Worm (Caenorhabditis elegans) whole organism, early embryonic: ENCODE measurements around the gene F55C9.15.

ENCODE experiments used
- B0310.2 ChIP-seq: sonication (generic microtip); optimal IDR thresholded peaks from 2 replicates; lab custom pipeline; 2016; ENCODE audit warnings: mild to moderate bottlenecking, missing genetic modification characterization, missing compliant biosample characterization
- F13C5.2 ChIP-seq: sonication (generic microtip); optimal IDR thresholded peaks from 2 replicates; lab custom pipeline; 2017; ENCODE audit warnings: mild to moderate bottlenecking, missing genetic modification characterization, inconsistent platforms, missing compliant biosample characterization
- aly-1 ChIP-seq: sonication (generic microtip); optimal IDR thresholded peaks from 2 replicates; lab custom pipeline; 2016; ENCODE audit warnings: missing genetic modification characterization, missing compliant biosample characterization
- ama-1 ChIP-seq: fragments of 150-350 bp; optimal IDR thresholded peaks from 2 replicates; lab custom pipeline; 2014
- ceh-13 ChIP-seq: fragments of 200-800 bp; sonication (Bioruptor generic); optimal IDR thresholded peaks from 2 replicates; lab custom pipeline; 2018; ENCODE audit warnings: mild to moderate bottlenecking, missing genetic modification characterization, missing compliant biosample characterization
- ceh-36 ChIP-seq: sonication (generic microtip); optimal IDR thresholded peaks from 2 replicates; lab custom pipeline; 2016; ENCODE audit warnings: missing genetic modification characterization, inconsistent platforms, missing compliant biosample characterization
- ets-7 ChIP-seq: sonication (generic microtip); optimal IDR thresholded peaks from 2 replicates; lab custom pipeline; 2016; ENCODE audit warnings: missing genotype, missing genetic modification characterization, missing compliant biosample characterization
- flt-1 ChIP-seq: fragments of 200-800 bp; sonication (Bioruptor generic); IDR thresholded peaks from 2 replicates; pipeline ENCODE4 v1.3.6; 2022; ENCODE audit warnings: missing genetic modification characterization, missing compliant biosample characterization
- hmbx-1 ChIP-seq: sonication (generic microtip); optimal IDR thresholded peaks from 2 replicates; lab custom pipeline; 2016; ENCODE audit warnings: mild to moderate bottlenecking, missing genetic modification characterization, missing compliant biosample characterization
- hmg-4 ChIP-seq: fragments of 200-800 bp; sonication (Bioruptor generic); optimal IDR thresholded peaks from 2 replicates; lab custom pipeline; 2018; ENCODE audit warnings: mild to moderate bottlenecking, missing genetic modification characterization, missing compliant biosample characterization
- hnd-1 ChIP-seq: sonication (generic microtip); optimal IDR thresholded peaks from 2 replicates; lab custom pipeline; 2016; ENCODE audit warnings: missing genetic modification characterization, missing compliant biosample characterization
- pes-1 ChIP-seq: fragments of 200-800 bp; sonication (Bioruptor generic); IDR thresholded peaks from 2 replicates; pipeline ENCODE4 v1.3.6; 2022; ENCODE audit warnings: missing genetic modification reagents, missing genetic modification characterization, missing compliant biosample characterization
- scrt-1 ChIP-seq: fragments of 200-800 bp; sonication (Bioruptor generic); IDR thresholded peaks from 2 replicates; pipeline ENCODE4 v1.3.6; 2022; ENCODE audit warnings: missing genetic modification characterization, missing compliant biosample characterization
- sea-1 ChIP-seq: fragments of 200-800 bp; sonication (Bioruptor generic); conservative IDR thresholded peaks from 2 replicates; pipeline ENCODE4 v1.3.6; 2022; ENCODE audit warnings: missing genetic modification characterization, missing compliant biosample characterization
- tbx-11 ChIP-seq: fragments of 200-800 bp; sonication (Bioruptor generic); IDR thresholded peaks from 2 replicates; pipeline ENCODE4 v1.3.6; 2022; ENCODE audit warnings: missing genetic modification characterization, missing compliant biosample characterization
- tbx-37 ChIP-seq: fragments of 200-800 bp; sonication (Bioruptor generic); conservative IDR thresholded peaks from 2 replicates; pipeline ENCODE4 v1.3.6; 2022; ENCODE audit warnings: missing genetic modification reagents, missing genetic modification characterization, missing compliant biosample characterization
- tra-4 ChIP-seq: sonication (generic microtip); optimal IDR thresholded peaks from 2 replicates; lab custom pipeline; 2017; ENCODE audit warnings: missing genetic modification characterization, missing compliant biosample characterization

F55C9.15 gene

ce11 chrV:19262349-19262748 lies 44.5 kb downstream of the F55C9.15 start, which contains the start of gene F21D9.2:
Gene F21D9.2, minus strand, starts transcription at chrV:19262449.
- no peak for TF ChIP-seq ets-7 (tag; lab: Kevin White, UChicago)
- no peak for TF ChIP-seq flt-1
- TF ChIP-seq tbx-37 (GFP tag; lab: Robert Waterston, UW) = no peak
- no peak for TF ChIP-seq aly-1 (tag; lab: Kevin White, UChicago)

ce11 chrV:19260686-19261085 lies 46.1 kb downstream of the F55C9.15 start:
- TF ChIP-seq tbx-37 (GFP tag; lab: Robert Waterston, UW) (no peak), F13C5.2 (tag; lab: Kevin White, UChicago) (no peak), hnd-1 (tag; lab: Kevin White, UChicago) (no peak), ets-7 (tag; lab: Kevin White, UChicago) (no peak), hmg-4 (GFP tag; lab: Kevin White, UChicago) (no peak), ama-1 (lab: Kevin White, UChicago) (no peak), ceh-36 (tag; lab: Kevin White, UChicago) (no peak), pes-1 (GFP tag; lab: Robert Waterston, UW) (no peak), flt-1 (no peak), tbx-11 (GFP tag; lab: Robert Waterston, UW) (no peak), sea-1 (GFP tag; lab: Robert Waterston, UW) (no peak), hmbx-1 (no peak), tra-4 (tag; lab: Kevin White, UChicago) (no peak)

- TF ChIP-seq hnd-1 (tag; lab: Kevin White, UChicago) = no peak
- TF ChIP-seq hmg-4 (GFP tag; lab: Kevin White, UChicago) = no peak
- TF ChIP-seq ets-7 (tag; lab: Kevin White, UChicago) = no peak
- no peak for TF ChIP-seq tbx-37 (GFP tag; lab: Robert Waterston, UW)
- no peak for TF ChIP-seq tra-4 (tag; lab: Kevin White, UChicago)
- TF ChIP-seq F13C5.2 (tag; lab: Kevin White, UChicago) = no peak
- no peak for TF ChIP-seq scrt-1 (GFP tag; lab: Robert Waterston, UW)
- TF ChIP-seq aly-1 (tag; lab: Kevin White, UChicago) = no peak
Measured at ce11 chrV:19259403-19259802, 47.4 kb downstream of the F55C9.15 start.

ce11 chrV:19257653-19258052 lies 49.2 kb downstream of the F55C9.15 start, which contains the start of gene F21D9.3:
Gene F21D9.3, minus strand, starts transcription at chrV:19257753.
- TF ChIP-seq ceh-13 (GFP tag; lab: Kevin White, UChicago) (no peak), tra-4 (tag; lab: Kevin White, UChicago) (no peak), ceh-36 (tag; lab: Kevin White, UChicago) (no peak), scrt-1 (GFP tag; lab: Robert Waterston, UW) (no peak), hmg-4 (GFP tag; lab: Kevin White, UChicago) (no peak), hmbx-1 (no peak), flt-1 (no peak), pes-1 (GFP tag; lab: Robert Waterston, UW) (no peak), sea-1 (GFP tag; lab: Robert Waterston, UW) (no peak), B0310.2 (tag; lab: Kevin White, UChicago) (no peak), F13C5.2 (tag; lab: Kevin White, UChicago) (no peak), aly-1 (tag; lab: Kevin White, UChicago) (no peak), ama-1 (lab: Kevin White, UChicago) (no peak), hnd-1 (tag; lab: Kevin White, UChicago) (no peak), ets-7 (tag; lab: Kevin White, UChicago) (no peak), tbx-11 (GFP tag; lab: Robert Waterston, UW) (no peak), tbx-37 (GFP tag; lab: Robert Waterston, UW) (no peak)
